Worm (Caenorhabditis elegans) whole organism, late embryonic: ENCODE results near the gene Y110A2AL.1.

ENCODE experiments used
- C08G9.2 ChIP-seq: sonication (generic microtip); optimal IDR thresholded peaks from 2 replicates; lab custom pipeline; 2016; ENCODE audit warnings: mild to moderate bottlenecking, missing genetic modification characterization, moderate library complexity, missing compliant biosample characterization
- K02D7.2 ChIP-seq: sonication (generic microtip); optimal IDR thresholded peaks from 2 replicates; lab custom pipeline; 2017; ENCODE audit warnings: mild to moderate bottlenecking, missing genetic modification characterization, missing compliant biosample characterization
- T23F11.4 ChIP-seq: fragments of 200-800 bp; sonication (Bioruptor generic); optimal IDR thresholded peaks from 2 replicates; lab custom pipeline; 2018; ENCODE audit warnings: mild to moderate bottlenecking, missing genetic modification characterization, missing compliant biosample characterization
- Y22D7AL.16 ChIP-seq: sonication (generic microtip); optimal IDR thresholded peaks from 2 replicates; lab custom pipeline; 2016; ENCODE audit warnings: missing genetic modification characterization, missing compliant biosample characterization
- ama-1 ChIP-seq: fragments of 150-350 bp; optimal IDR thresholded peaks from 2 replicates; lab custom pipeline; 2014
- ceh-18 ChIP-seq: sonication (generic microtip); optimal IDR thresholded peaks from 2 replicates; lab custom pipeline; 2016; ENCODE audit warnings: missing genetic modification characterization, missing compliant biosample characterization
- ceh-19 ChIP-seq: fragments of 200-800 bp; sonication (Bioruptor generic); optimal IDR thresholded peaks from 2 replicates; lab custom pipeline; 2018; ENCODE audit warnings: mild to moderate bottlenecking, missing genetic modification characterization, missing compliant biosample characterization
- ceh-2 ChIP-seq: sonication (generic microtip); optimal IDR thresholded peaks from 2 replicates; lab custom pipeline; 2016; ENCODE audit warnings: missing genotype, missing genetic modification characterization, missing compliant biosample characterization
- ceh-22 ChIP-seq: sonication (generic microtip); optimal IDR thresholded peaks from 2 replicates; lab custom pipeline; 2017; ENCODE audit warnings: missing biosample characterization, missing genetic modification characterization
- ceh-31 ChIP-seq: sonication (generic microtip); optimal IDR thresholded peaks from 2 replicates; lab custom pipeline; 2016; ENCODE audit warnings: missing genetic modification characterization, missing compliant biosample characterization
- ceh-45 ChIP-seq: fragments of 200-800 bp; sonication (Bioruptor generic); IDR thresholded peaks from 2 replicates; pipeline ENCODE4 v1.3.6; 2022; ENCODE audit warnings: missing genetic modification reagents, missing genetic modification characterization, missing compliant biosample characterization
- ceh-48 ChIP-seq: sonication (generic microtip); optimal IDR thresholded peaks from 2 replicates; lab custom pipeline; 2016; ENCODE audit warnings: missing genetic modification characterization, inconsistent platforms, missing compliant biosample characterization
- ceh-9 ChIP-seq: sonication (generic microtip); optimal IDR thresholded peaks from 2 replicates; lab custom pipeline; 2016; ENCODE audit warnings: mild to moderate bottlenecking, missing genetic modification characterization, inconsistent platforms, missing compliant biosample characterization
- dve-1 ChIP-seq: sonication (generic microtip); optimal IDR thresholded peaks from 2 replicates; lab custom pipeline; 2017; ENCODE audit warnings: antibody characterized with exemption, mild to moderate bottlenecking, missing genetic modification characterization, missing compliant biosample characterization
- elt-2 ChIP-seq: sonication (generic microtip); optimal IDR thresholded peaks from 2 replicates; lab custom pipeline; 2016; ENCODE audit warnings: missing genetic modification reagents, missing genetic modification characterization, missing compliant biosample characterization
- ets-4 ChIP-seq: sonication (generic microtip); optimal IDR thresholded peaks from 2 replicates; lab custom pipeline; 2016; ENCODE audit warnings: missing genetic modification characterization, missing compliant biosample characterization
- fkh-10 ChIP-seq: fragments of 150-350 bp; optimal IDR thresholded peaks from 2 replicates; lab custom pipeline; 2014; ENCODE audit warnings: missing biosample characterization, missing genetic modification reagents, missing genetic modification characterization
- fkh-6 ChIP-seq: sonication (generic microtip); optimal IDR thresholded peaks from 2 replicates; lab custom pipeline; 2016; ENCODE audit warnings: missing genetic modification characterization, missing compliant biosample characterization
- gmeb-2 ChIP-seq: sonication (generic microtip); optimal IDR thresholded peaks from 2 replicates; lab custom pipeline; 2016; ENCODE audit warnings: missing genetic modification characterization, inconsistent platforms, missing compliant biosample characterization
- hlh-13 ChIP-seq: fragments of 200-800 bp; sonication (Bioruptor generic); optimal IDR thresholded peaks from 2 replicates; lab custom pipeline; 2018; ENCODE audit warnings: mild to moderate bottlenecking, missing genetic modification characterization, missing compliant biosample characterization
- hlh-6 ChIP-seq: sonication (generic microtip); optimal IDR thresholded peaks from 2 replicates; lab custom pipeline; 2016; ENCODE audit warnings: missing genotype, missing genetic modification characterization, missing compliant biosample characterization
- hlh-8 ChIP-seq: sonication (generic microtip); optimal IDR thresholded peaks from 2 replicates; lab custom pipeline; 2016; ENCODE audit warnings: missing genotype, missing genetic modification characterization, missing compliant biosample characterization
- lim-6 ChIP-seq: sonication (generic microtip); optimal IDR thresholded peaks from 2 replicates; lab custom pipeline; 2016; ENCODE audit warnings: missing genetic modification characterization, missing compliant biosample characterization
- nhr-232 ChIP-seq: sonication (generic microtip); optimal IDR thresholded peaks from 2 replicates; lab custom pipeline; 2016; ENCODE audit warnings: missing genetic modification characterization, missing compliant biosample characterization
- npax-4 ChIP-seq: sonication (generic microtip); optimal IDR thresholded peaks from 2 replicates; lab custom pipeline; 2016; ENCODE audit warnings: missing genetic modification characterization, missing compliant biosample characterization
- pag-3 ChIP-seq: sonication (generic microtip); optimal IDR thresholded peaks from 2 replicates; lab custom pipeline; 2016; ENCODE audit warnings: missing compliant biosample characterization, missing genetic modification characterization, borderline replicate concordance
- pat-9 ChIP-seq: fragments of 200-800 bp; sonication (Bioruptor generic); optimal IDR thresholded peaks from 2 replicates; lab custom pipeline; 2018; ENCODE audit warnings: mild to moderate bottlenecking, missing genetic modification characterization, moderate library complexity, missing compliant biosample characterization
- pax-1 ChIP-seq: fragments of 150-350 bp; optimal IDR thresholded peaks from 2 replicates; lab custom pipeline; 2014; ENCODE audit warnings: missing biosample characterization, missing genetic modification characterization
- pha-2 ChIP-seq: sonication (generic microtip); optimal IDR thresholded peaks from 2 replicates; lab custom pipeline; 2017; ENCODE audit warnings: mild to moderate bottlenecking, missing genetic modification characterization, missing compliant biosample characterization
- pqm-1 ChIP-seq: sonication (generic microtip); optimal IDR thresholded peaks from 2 replicates; lab custom pipeline; 2016; ENCODE audit warnings: missing genetic modification characterization, missing compliant biosample characterization
- pros-1 ChIP-seq: fragments of 150-350 bp; optimal IDR thresholded peaks from 2 replicates; lab custom pipeline; 2014; ENCODE audit warnings: missing biosample characterization, missing genetic modification reagents, missing genetic modification characterization
- ref-2 ChIP-seq: sonication (generic microtip); optimal IDR thresholded peaks from 2 replicates; lab custom pipeline; 2016; ENCODE audit warnings: missing genetic modification characterization, missing compliant biosample characterization
- rnt-1 ChIP-seq: sonication (generic microtip); optimal IDR thresholded peaks from 2 replicates; lab custom pipeline; 2016; ENCODE audit warnings: missing genetic modification characterization, missing compliant biosample characterization
- sdc-2 ChIP-seq: sonication (generic microtip); optimal IDR thresholded peaks from 2 replicates; lab custom pipeline; 2016; ENCODE audit warnings: missing genotype, missing genetic modification characterization, missing compliant biosample characterization
- sox-4 ChIP-seq: sonication (generic microtip); optimal IDR thresholded peaks from 2 replicates; lab custom pipeline; 2017; ENCODE audit warnings: mild to moderate bottlenecking, missing genetic modification characterization, inconsistent platforms, missing compliant biosample characterization
- tbx-2 ChIP-seq: sonication (generic microtip); optimal IDR thresholded peaks from 2 replicates; lab custom pipeline; 2016; ENCODE audit warnings: missing genetic modification characterization, missing compliant biosample characterization
- ttx-3 ChIP-seq: sonication (generic microtip); optimal IDR thresholded peaks from 2 replicates; lab custom pipeline; 2016; ENCODE audit warnings: missing genetic modification reagents, missing genetic modification characterization, missing compliant biosample characterization
- unc-42 ChIP-seq: sonication (generic microtip); optimal IDR thresholded peaks from 2 replicates; lab custom pipeline; 2016; ENCODE audit warnings: missing genotype, missing genetic modification characterization, missing compliant biosample characterization
- unc-55 ChIP-seq: sonication (generic microtip); optimal IDR thresholded peaks from 2 replicates; lab custom pipeline; 2017; ENCODE audit warnings: missing biosample characterization, missing genetic modification reagents, missing genetic modification characterization
- unc-86 ChIP-seq: sonication (generic microtip); optimal IDR thresholded peaks from 2 replicates; lab custom pipeline; 2016; ENCODE audit warnings: missing genetic modification characterization, missing compliant biosample characterization

The Y110A2AL.1 gene

ce11 chrII:2894295-2894694, 19.4 kb downstream of the Y110A2AL.1 start, which contains the start of gene sqv-2:
Gene sqv-2, minus strand, starts transcription at chrII:2894395.
- no peak for TF ChIP-seq sdc-2 (tag; lab: Kevin White, UChicago)
- no peak for TF ChIP-seq rnt-1 (tag; lab: Kevin White, UChicago)
- TF ChIP-seq lim-6 (tag; lab: Kevin White, UChicago) = no peak
- no peak for TF ChIP-seq hlh-13
- no peak for TF ChIP-seq pqm-1 (tag; lab: Kevin White, UChicago)
- TF ChIP-seq unc-55 = no peak
- no peak for TF ChIP-seq C08G9.2
- no peak for TF ChIP-seq ref-2
- no peak for TF ChIP-seq dve-1 (tag; lab: Kevin White, UChicago)
- no peak for TF ChIP-seq ceh-45 (GFP tag; lab: Robert Waterston, UW)
- no peak for TF ChIP-seq pros-1
- no peak for TF ChIP-seq npax-4 (tag; lab: Kevin White, UChicago)
- TF ChIP-seq ceh-9 (tag; lab: Kevin White, UChicago) = no peak
- no peak for TF ChIP-seq ama-1 (lab: Kevin White, UChicago)
- TF ChIP-seq ceh-31 (tag; lab: Kevin White, UChicago) = no peak
- TF ChIP-seq pag-3 (tag; lab: Kevin White, UChicago) = no peak
- no peak for TF ChIP-seq tbx-2 (tag; lab: Kevin White, UChicago)
- TF ChIP-seq Y22D7AL.16 (tag; lab: Kevin White, UChicago) = no peak
- no peak for TF ChIP-seq ceh-19 (GFP tag; lab: Kevin White, UChicago)

ce11 chrII:2900248-2900647, 25.3 kb downstream of the Y110A2AL.1 start, which contains the start of gene ubc-26:
Gene ubc-26, minus strand, starts transcription at chrII:2900348.
- TF ChIP-seq unc-42 = no peak
- TF ChIP-seq ttx-3 (tag; lab: Kevin White, UChicago) = no peak
- TF ChIP-seq elt-2 (tag; lab: Kevin White, UChicago) = no peak
- no peak for TF ChIP-seq T23F11.4 (GFP tag; lab: Kevin White, UChicago)
- no peak for TF ChIP-seq fkh-10 (GFP tag; lab: Kevin White, UChicago)
- no peak for TF ChIP-seq sox-4 (tag; lab: Kevin White, UChicago)
- no peak for TF ChIP-seq unc-86
- TF ChIP-seq ceh-45 (GFP tag; lab: Robert Waterston, UW) = no peak
- TF ChIP-seq pax-1 (tag; lab: Kevin White, UChicago) = no peak
- TF ChIP-seq pat-9 (tag; lab: Kevin White, UChicago) = no peak
- TF ChIP-seq pha-2 (tag; lab: Kevin White, UChicago) = no peak
- TF ChIP-seq K02D7.2 = no peak
- TF ChIP-seq, all 69 proteins: peak for 0

ce11 chrII:2901158-2901557, 26.3 kb downstream of the Y110A2AL.1 start:
- TF ChIP-seq gmeb-2 (tag; lab: Kevin White, UChicago) (no peak), ceh-48 (peak; percentile 59)

- no peak for TF ChIP-seq fkh-6 (tag; lab: Kevin White, UChicago)
- no peak for TF ChIP-seq elt-2 (tag; lab: Kevin White, UChicago)
- TF ChIP-seq K02D7.2 = no peak
- no peak for TF ChIP-seq hlh-13
- TF ChIP-seq ceh-2 (tag; lab: Kevin White, UChicago) = no peak
- no peak for TF ChIP-seq hlh-6
- no peak for TF ChIP-seq hlh-8 (tag; lab: Kevin White, UChicago)
- no peak for TF ChIP-seq ets-4 (tag; lab: Kevin White, UChicago)
- no peak for TF ChIP-seq pqm-1 (tag; lab: Kevin White, UChicago)
- no peak for TF ChIP-seq ceh-22
- no peak for TF ChIP-seq unc-55
- TF ChIP-seq nhr-232 (tag; lab: Kevin White, UChicago) = no peak
- TF ChIP-seq ceh-18 (tag; lab: Kevin White, UChicago) = no peak
- no peak for TF ChIP-seq pag-3 (tag; lab: Kevin White, UChicago)
Measured at ce11 chrII:2903748-2904147, 28.8 kb downstream of the Y110A2AL.1 start.
